Fruit fly (Drosophila melanogaster): ENCODE data around the gene tara.

tara gene

dm6 chr3R:16235941-16236712, 10.7 kb downstream of the tara start (continued):
- peak; percentile 80 for TF ChIP-seq Six4 (GFP tag; optimal IDR thresholded peaks at IDR 0.05)
- TF ChIP-seq Deaf1 (tag; optimal IDR thresholded peaks at IDR 0.05): peak; percentile 96
- TF ChIP-seq D19A (tag; optimal IDR thresholded peaks at IDR 0.05): peak; percentile 83
- peak; percentile 95 for TF ChIP-seq CG3281 (GFP tag; optimal IDR thresholded peaks at IDR 0.05)
- TF ChIP-seq CG1832 (GFP tag; optimal IDR thresholded peaks at IDR 0.05): no peak
- TF ChIP-seq CTCF (GFP tag; optimal IDR thresholded peaks at IDR 0.05): peak; percentile 48
- TF ChIP-seq Oaz (GFP tag; IDR thresholded peaks at IDR 0.05): no peak
- TF ChIP-seq CG11093 (GFP tag; IDR thresholded peaks at IDR 0.05): peak; percentile 86
- peak; percentile 37 for TF ChIP-seq Camta (GFP tag; optimal IDR thresholded peaks at IDR 0.05)
- TF ChIP-seq Myb (GFP tag; optimal IDR thresholded peaks at IDR 0.05): peak; percentile 65
- TF ChIP-seq twi (tag; optimal IDR thresholded peaks at IDR 0.05): peak; percentile 86
- peak; percentile 73 for TF ChIP-seq CG17385 (GFP tag; optimal IDR thresholded peaks at IDR 0.05)
- TF ChIP-seq wdn (GFP tag; IDR thresholded peaks at IDR 0.05): no peak
- peak; percentile 68 for TF ChIP-seq CG2120 (GFP tag; optimal IDR thresholded peaks at IDR 0.05)
- TF ChIP-seq CG18476 (GFP tag; optimal IDR thresholded peaks at IDR 0.05): peak; percentile 79
- TF ChIP-seq ac (GFP tag; optimal IDR thresholded peaks at IDR 0.05): peak; percentile 79
- TF ChIP-seq luna (GFP tag; optimal IDR thresholded peaks at IDR 0.05): no peak
- peak; percentile 48 for TF ChIP-seq trh (GFP tag; optimal IDR thresholded peaks at IDR 0.05)
- TF ChIP-seq peb (GFP tag; IDR thresholded peaks at IDR 0.05): no peak
- TF ChIP-seq CG13424 (tag; optimal IDR thresholded peaks at IDR 0.05): peak; percentile 96
- TF ChIP-seq Ada2b (GFP tag; IDR thresholded peaks at IDR 0.05): no peak
- no peak for TF ChIP-seq ttk (GFP tag; IDR thresholded peaks at IDR 0.05)
- TF ChIP-seq nom (GFP tag; optimal IDR thresholded peaks at IDR 0.05): peak; percentile 63
- TF ChIP-seq Eip74EF (GFP tag; optimal IDR thresholded peaks at IDR 0.05): peak in 1 of 2 experiments; percentile 89
- TF ChIP-seq Hsf (GFP tag; optimal IDR thresholded peaks at IDR 0.05): peak; percentile 59
- TF ChIP-seq sens-2 (GFP tag; IDR thresholded peaks at IDR 0.05): no peak
- TF ChIP-seq oc (tag; optimal IDR thresholded peaks at IDR 0.05): peak; percentile 50
- peak; percentile 90 for TF ChIP-seq caup (GFP tag; optimal IDR thresholded peaks at IDR 0.05; ENCODE audit: severe bottlenecking)
- TF ChIP-seq CG10431 (GFP tag; optimal IDR thresholded peaks at IDR 0.05): peak; percentile 95
- TF ChIP-seq B-H2 (GFP tag; optimal IDR thresholded peaks at IDR 0.05): peak; percentile 50
- TF ChIP-seq Ptx1 (GFP tag; IDR thresholded peaks at IDR 0.05): no peak
- TF ChIP-seq ham (GFP tag; IDR thresholded peaks at IDR 0.05): no peak
- no peak for TF ChIP-seq C15 (GFP tag; IDR thresholded peaks at IDR 0.05)
- TF ChIP-seq CG12659 (GFP tag; optimal IDR thresholded peaks at IDR 0.05): peak; percentile 98
- peak; percentile 37 for TF ChIP-seq CG3163 (GFP tag; optimal IDR thresholded peaks at IDR 0.05)
- TF ChIP-seq Ravus (GFP tag; IDR thresholded peaks at IDR 0.05): no peak
- TF ChIP-seq CG6791 (GFP tag; IDR thresholded peaks at IDR 0.05; ENCODE audit: partially characterized antibody): no peak
- no peak for TF ChIP-seq CG14667 (GFP tag; IDR thresholded peaks at IDR 0.05)
- TF ChIP-seq jing (GFP tag; optimal IDR thresholded peaks at IDR 0.05): peak; percentile 69
- TF ChIP-seq Scr (GFP tag; IDR thresholded peaks at IDR 0.05; ENCODE audit: partially characterized antibody): no peak
- TF ChIP-seq Sry-β (GFP tag; optimal IDR thresholded peaks at IDR 0.05): peak; percentile 21
- no peak for TF ChIP-seq CG17186 (GFP tag; optimal IDR thresholded peaks at IDR 0.05)
- TF ChIP-seq prd (optimal IDR thresholded peaks at IDR 0.05): no peak
- TF ChIP-seq prd (GFP tag; IDR thresholded peaks at IDR 0.05): no peak
- no peak for TF ChIP-seq Atf6 (GFP tag; IDR thresholded peaks at IDR 0.05)
- TF ChIP-seq CG12155 (GFP tag; optimal IDR thresholded peaks at IDR 0.05): peak; percentile 65
- peak; percentile 10 to 58 for TF ChIP-seq chif (GFP tag; optimal IDR thresholded peaks at IDR 0.05)
- TF ChIP-seq CG5180 (GFP tag; optimal IDR thresholded peaks at IDR 0.05): peak; percentile 86
- peak; percentile 92 for TF ChIP-seq CG1233 (GFP tag; optimal IDR thresholded peaks at IDR 0.05)
- peak; percentile 0 for TF ChIP-seq stwl (tag; optimal IDR thresholded peaks at IDR 0.05)
